Fruit fly (Drosophila melanogaster) whole organism, embryonic: ENCODE measurements around the gene CG15528.
A peak's percentile ranks its signal among the peaks of the same experiment; 100 is the strongest.

Experiments used
- CG11560 ChIP-seq: fragments of 200-800 bp; sonication (Bioruptor generic); IDR thresholded peaks from 3 replicates; pipeline ENCODE4 v1.3.6; 2022; ENCODE audit warnings: missing biosample characterization, missing genetic modification characterization
- CG11696 ChIP-seq: fragments of 200-800 bp; sonication (Bioruptor generic); IDR thresholded peaks from 2 replicates; pipeline ENCODE4 v1.3.6; 2022; ENCODE audit warnings: missing biosample characterization, missing genetic modification characterization
- CG13123 ChIP-seq: fragments of 200-800 bp; sonication (Bioruptor generic); optimal IDR thresholded peaks from 2 replicates; lab custom pipeline; 2016; ENCODE audit warnings: missing biosample characterization, missing genetic modification characterization
- CG1647 ChIP-seq: fragments of 200-800 bp; sonication (Bioruptor generic); optimal IDR thresholded peaks from 3 replicates; lab custom pipeline; 2016; ENCODE audit warnings: missing biosample characterization, missing genetic modification characterization
- CG18262 ChIP-seq: fragments of 200-800 bp; optimal IDR thresholded peaks from 3 replicates; lab custom pipeline; 2019; ENCODE audit warnings: missing biosample characterization, mild to moderate bottlenecking, missing genetic modification characterization, moderate library complexity
- CG18599 ChIP-seq: fragments of 200-800 bp; sonication (Bioruptor generic); optimal IDR thresholded peaks from 3 replicates; lab custom pipeline; 2017; ENCODE audit warnings: missing biosample characterization, missing genetic modification characterization, mild to moderate bottlenecking, moderate library complexity, missing genetic modification reagents
- CG2120 ChIP-seq: fragments of 200-800 bp; sonication (Bioruptor generic); optimal IDR thresholded peaks from 3 replicates; lab custom pipeline; 2016; ENCODE audit warnings: missing biosample characterization, missing genetic modification characterization
- CG30431 ChIP-seq: fragments of 200-800 bp; sonication (Bioruptor generic); optimal IDR thresholded peaks from 2 replicates; lab custom pipeline; 2017; ENCODE audit warnings: missing biosample characterization, missing genetic modification characterization
- CG34376 ChIP-seq: fragments of 200-800 bp; sonication (Bioruptor generic); optimal IDR thresholded peaks from 2 replicates; lab custom pipeline; 2018; ENCODE audit warnings: missing biosample characterization, mild to moderate bottlenecking, missing genetic modification characterization
- CG4404 ChIP-seq: fragments of 200-800 bp; sonication (Bioruptor generic); IDR thresholded peaks from 2 replicates; pipeline ENCODE4 v1.3.6; 2022; ENCODE audit warnings: missing biosample characterization, missing genetic modification characterization
- CG5180 ChIP-seq: fragments of 200-800 bp; sonication (Bioruptor generic); optimal IDR thresholded peaks from 3 replicates; lab custom pipeline; 2017; ENCODE audit warnings: missing biosample characterization, missing genetic modification characterization, mild to moderate bottlenecking, moderate library complexity, missing genetic modification reagents
- CG5953 ChIP-seq: fragments of 200-800 bp; sonication (Bioruptor generic); IDR thresholded peaks from 2 replicates; pipeline ENCODE4 v1.3.6; 2022; ENCODE audit warnings: missing biosample characterization, missing genetic modification characterization
- CG6813 ChIP-seq: fragments of 200-800 bp; sonication (Bioruptor generic); optimal IDR thresholded peaks from 2 replicates; lab custom pipeline; 2017; ENCODE audit warnings: missing biosample characterization, missing genetic modification characterization, mild to moderate bottlenecking, moderate library complexity, missing genetic modification reagents
- CG6854 ChIP-seq: fragments of 200-800 bp; sonication (Bioruptor generic); optimal IDR thresholded peaks from 3 replicates; lab custom pipeline; 2017; ENCODE audit warnings: missing biosample characterization, mild to moderate bottlenecking, missing genetic modification characterization
- CG8281 ChIP-seq: fragments of 200-800 bp; sonication (Bioruptor generic); optimal IDR thresholded peaks from 2 replicates; lab custom pipeline; 2018; ENCODE audit warnings: missing biosample characterization, mild to moderate bottlenecking, missing genetic modification characterization, moderate library complexity
- CG9876 ChIP-seq: fragments of 200-800 bp; sonication (Bioruptor generic); optimal IDR thresholded peaks from 2 replicates; lab custom pipeline; 2016; ENCODE audit warnings: missing biosample characterization, missing genetic modification characterization
- CHES-1-like ChIP-seq: fragments of 200-800 bp; sonication (Bioruptor generic); optimal IDR thresholded peaks from 2 replicates; lab custom pipeline; 2016; ENCODE audit warnings: missing biosample characterization, missing genetic modification characterization
- CTCF ChIP-seq: fragments of 200-800 bp; sonication (Bioruptor generic); optimal IDR thresholded peaks from 2 replicates; lab custom pipeline; 2017; ENCODE audit warnings: missing biosample characterization, mild to moderate bottlenecking, missing genetic modification characterization, moderate library complexity
- D ChIP-seq, 2 experiments: fragments of 200-800 bp in 1 of 2; fragments of >200 bp in 1 of 2; sonication (Bioruptor generic) in 1 of 2; optimal IDR thresholded peaks; 2 replicates in 1 of 2; 3 replicates in 1 of 2; lab custom pipeline; 2017; ENCODE audit warnings: mild to moderate bottlenecking in 1 of 2, missing biosample characterization in 1 of 2, missing genetic modification characterization in 1 of 2, missing genetic modification reagents in 1 of 2
- Eip74EF ChIP-seq, 2 experiments: fragments of 200-800 bp in 1 of 2; fragments of >200 bp in 1 of 2; sonication (Bioruptor generic) in 1 of 2; optimal IDR thresholded peaks; 2 replicates each; lab custom pipeline; 2017 to 2019; ENCODE audit warnings: missing biosample characterization in 2 of 2, missing genetic modification characterization in 2 of 2, mild to moderate bottlenecking in 1 of 2, moderate library complexity in 1 of 2
- Max ChIP-seq: fragments of 200-800 bp; sonication (Bioruptor generic); optimal IDR thresholded peaks from 2 replicates; lab custom pipeline; 2016; ENCODE audit warnings: missing biosample characterization, mild to moderate bottlenecking, missing genetic modification characterization
- Med ChIP-seq: fragments of 200-800 bp; sonication (Bioruptor generic); peaks from one replicate; lab custom pipeline; 2016; ENCODE audit warnings: missing biosample characterization, missing genetic modification characterization, mild to moderate bottlenecking, inconsistent platforms, moderate library complexity
- Ptx1 ChIP-seq: fragments of 200-800 bp; sonication (Bioruptor generic); IDR thresholded peaks from 2 replicates; pipeline ENCODE4 v1.3.6; 2022; ENCODE audit warnings: missing biosample characterization, missing genetic modification characterization
- Rfx ChIP-seq: fragments of 200-800 bp; sonication (Bioruptor generic); IDR thresholded peaks from 2 replicates; pipeline ENCODE4 v1.3.6; 2022; ENCODE audit warnings: missing biosample characterization, missing genetic modification characterization
- Sry-δ ChIP-seq: fragments of 200-800 bp; sonication (Bioruptor generic); optimal IDR thresholded peaks from 2 replicates; lab custom pipeline; 2016; ENCODE audit warnings: missing biosample characterization, missing genetic modification characterization
- YL-1 ChIP-seq: fragments of 200-800 bp; sonication (Bioruptor generic); optimal IDR thresholded peaks from 3 replicates; lab custom pipeline; 2017; ENCODE audit warnings: missing biosample characterization, mild to moderate bottlenecking, missing genetic modification characterization
- al ChIP-seq: fragments of 200-800 bp; sonication (Bioruptor generic); IDR thresholded peaks from 2 replicates; pipeline ENCODE4 v1.3.6; 2022; ENCODE audit warnings: missing biosample characterization, missing genetic modification characterization
- chn ChIP-seq: fragments of 200-800 bp; sonication (Bioruptor generic); optimal IDR thresholded peaks from 2 replicates; lab custom pipeline; 2016; ENCODE audit warnings: missing biosample characterization, missing genetic modification characterization
- danr ChIP-seq: fragments of 200-800 bp; sonication (Bioruptor generic); IDR thresholded peaks from 2 replicates; pipeline ENCODE4 v1.3.6; 2022; ENCODE audit warnings: missing biosample characterization, missing genetic modification characterization
- dati ChIP-seq: fragments of 200-800 bp; sonication (Bioruptor generic); IDR thresholded peaks from 2 replicates; pipeline ENCODE4 v1.3.6; 2022; ENCODE audit warnings: missing biosample characterization, missing genetic modification characterization
- eve ChIP-seq, 2 experiments: fragments of >200 bp; optimal IDR thresholded peaks; 2 replicates each; lab custom pipeline; 2017; ENCODE audit warnings: missing biosample characterization in 2 of 2, missing genetic modification characterization in 2 of 2
- fd102C ChIP-seq: fragments of 200-800 bp; sonication (Bioruptor generic); optimal IDR thresholded peaks from 2 replicates; lab custom pipeline; 2018; ENCODE audit warnings: missing biosample characterization, mild to moderate bottlenecking, missing genetic modification characterization, moderate library complexity
- gem ChIP-seq: fragments of 200-800 bp; sonication (Bioruptor generic); optimal IDR thresholded peaks from 2 replicates; lab custom pipeline; 2019; ENCODE audit warnings: missing biosample characterization, mild to moderate bottlenecking, missing genetic modification characterization, moderate library complexity
- grau ChIP-seq: fragments of 200-800 bp; optimal IDR thresholded peaks from 3 replicates; lab custom pipeline; 2019; ENCODE audit warnings: missing biosample characterization, mild to moderate bottlenecking, missing genetic modification characterization, moderate library complexity
- h ChIP-seq: fragments of >200 bp; optimal IDR thresholded peaks from 2 replicates; lab custom pipeline; 2017
- ham ChIP-seq: fragments of 200-800 bp; sonication (Bioruptor generic); IDR thresholded peaks from 2 replicates; pipeline ENCODE4 v1.3.6; 2022; ENCODE audit warnings: missing biosample characterization, missing genetic modification characterization
- ken ChIP-seq: fragments of 200-800 bp; sonication (Bioruptor generic); IDR thresholded peaks from 3 replicates; pipeline ENCODE4 v1.3.6; 2022; ENCODE audit warnings: missing biosample characterization, missing genetic modification characterization
- lbe ChIP-seq: fragments of 200-800 bp; sonication (Bioruptor generic); optimal IDR thresholded peaks from 2 replicates; lab custom pipeline; 2016; ENCODE audit warnings: missing biosample characterization, mild to moderate bottlenecking, missing genetic modification characterization
- lmd ChIP-seq: fragments of 200-800 bp; sonication (Bioruptor generic); IDR thresholded peaks from 2 replicates; pipeline ENCODE4 v1.3.6; 2022; ENCODE audit warnings: missing biosample characterization, missing genetic modification characterization
- maf-S ChIP-seq: fragments of 200-800 bp; sonication (Bioruptor generic); optimal IDR thresholded peaks from 2 replicates; lab custom pipeline; 2016; ENCODE audit warnings: missing biosample characterization, missing genetic modification characterization
- org-1 ChIP-seq: fragments of 200-800 bp; sonication (Bioruptor generic); optimal IDR thresholded peaks from 2 replicates; lab custom pipeline; 2017; ENCODE audit warnings: missing biosample characterization, missing genetic modification characterization
- pita ChIP-seq: fragments of 200-800 bp; sonication (Bioruptor generic); optimal IDR thresholded peaks from 2 replicates; lab custom pipeline; 2017; ENCODE audit warnings: missing biosample characterization, mild to moderate bottlenecking, missing genetic modification characterization
- ranshi ChIP-seq: fragments of 200-800 bp; sonication (Bioruptor generic); IDR thresholded peaks from 2 replicates; pipeline ENCODE4 v1.3.6; 2022; ENCODE audit warnings: missing biosample characterization, missing genetic modification characterization
- scrt ChIP-seq: fragments of 200-800 bp; sonication (Bioruptor generic); optimal IDR thresholded peaks from 2 replicates; lab custom pipeline; 2018; ENCODE audit warnings: missing biosample characterization, mild to moderate bottlenecking, missing genetic modification characterization, moderate library complexity
- sens ChIP-seq: fragments of 200-800 bp; sonication (Bioruptor generic); peaks from one replicate; lab custom pipeline; 2016; ENCODE audit warnings: missing biosample characterization, missing genetic modification characterization
- sens-2 ChIP-seq: fragments of 200-800 bp; sonication (Bioruptor generic); IDR thresholded peaks from 2 replicates; pipeline ENCODE4 v1.3.6; 2022; ENCODE audit warnings: missing biosample characterization, missing genetic modification characterization
- slbo ChIP-seq: fragments of 200-800 bp; sonication (Bioruptor generic); IDR thresholded peaks from 2 replicates; pipeline ENCODE4 v1.3.6; 2022; ENCODE audit warnings: missing biosample characterization, missing genetic modification characterization
- sr ChIP-seq: fragments of 200-800 bp; sonication (Bioruptor generic); IDR thresholded peaks from 3 replicates; pipeline ENCODE4 v1.3.6; 2022; ENCODE audit warnings: missing biosample characterization, missing genetic modification characterization
- tap ChIP-seq: fragments of 200-800 bp; optimal IDR thresholded peaks from 3 replicates; lab custom pipeline; 2019; ENCODE audit warnings: missing biosample characterization, mild to moderate bottlenecking, missing genetic modification characterization, moderate library complexity
- tll ChIP-seq, 2 experiments: fragments of 200-800 bp in 1 of 2; fragments of >200 bp in 1 of 2; sonication (Bioruptor generic) in 1 of 2; optimal IDR thresholded peaks; 2 replicates each; lab custom pipeline; 2017 to 2019; ENCODE audit warnings: missing biosample characterization in 2 of 2, missing genetic modification characterization in 2 of 2, mild to moderate bottlenecking in 1 of 2, moderate library complexity in 1 of 2
- toy ChIP-seq: fragments of 200-800 bp; sonication (Bioruptor generic); IDR thresholded peaks from 2 replicates; pipeline ENCODE4 v1.3.6; 2022; ENCODE audit warnings: missing biosample characterization, missing genetic modification characterization

CG15528 gene

dm6 chr3R:30061980-30062379, 10.1 kb upstream of the CG15528 start:
- no peak for TF ChIP-seq tap (tag; lab: Kevin White, UChicago)
- TF ChIP-seq CG34376 (GFP tag; lab: Kevin White, UChicago), result peak; percentile 24
- TF ChIP-seq sens (GFP tag; lab: Kevin White, UChicago), result peak; percentile 16
- TF ChIP-seq CG1647 (GFP tag; lab: Kevin White, UChicago), result no peak
- no peak for TF ChIP-seq eve (GFP tag; optimal IDR thresholded peaks at IDR 0.05; lab: Kevin White, UChicago)
- TF ChIP-seq chn (GFP tag; lab: Kevin White, UChicago), result no peak
- peak in 1 of 2 experiments; percentile 4 for TF ChIP-seq Eip74EF (GFP tag; optimal IDR thresholded peaks at IDR 0.05; lab: Kevin White, UChicago)
- TF ChIP-seq CTCF (GFP tag; lab: Kevin White, UChicago), result no peak
- no peak for TF ChIP-seq ken (GFP tag; lab: Robert Waterston, UW)
- no peak for TF ChIP-seq CHES-1-like (GFP tag; lab: Kevin White, UChicago)
- TF ChIP-seq scrt, result no peak
- TF ChIP-seq lmd (GFP tag; lab: Robert Waterston, UW), result no peak
- no peak for TF ChIP-seq al
- no peak for TF ChIP-seq CG11560
- TF ChIP-seq pita, result no peak
- no peak for TF ChIP-seq CG13123
- no peak for TF ChIP-seq Sry-δ (GFP tag; lab: Kevin White, UChicago)
- peak; percentile 28 for TF ChIP-seq CG5180 (GFP tag; lab: Kevin White, UChicago)
- no peak for TF ChIP-seq CG4404 (GFP tag; lab: Robert Waterston, UW)
- TF ChIP-seq danr (GFP tag; lab: Robert Waterston, UW), result no peak
- TF ChIP-seq slbo, result no peak
- no peak for TF ChIP-seq CG18262
- no peak for TF ChIP-seq grau
- TF ChIP-seq YL-1, result no peak
- peak; percentile 73 for TF ChIP-seq Med (GFP tag; lab: Kevin White, UChicago)
- TF ChIP-seq CG18599 (GFP tag; lab: Kevin White, UChicago), result no peak
- TF ChIP-seq gem (tag; lab: Kevin White, UChicago), result no peak
- peak; percentile 50 for TF ChIP-seq CG6813 (GFP tag; lab: Kevin White, UChicago)
- no peak for TF ChIP-seq sr (GFP tag; lab: Robert Waterston, UW)
- TF ChIP-seq CG5953 (GFP tag; lab: Robert Waterston, UW), result no peak
- TF ChIP-seq ranshi (GFP tag; lab: Robert Waterston, UW), result no peak
- no peak for TF ChIP-seq h (lab: Kevin White, UChicago)
- no peak for TF ChIP-seq CG6854 (GFP tag; lab: Kevin White, UChicago)
- TF ChIP-seq CG9876 (GFP tag; lab: Kevin White, UChicago), result no peak
- TF ChIP-seq CG30431 (GFP tag; lab: Kevin White, UChicago), result no peak
- TF ChIP-seq toy (GFP tag; lab: Robert Waterston, UW), result no peak
- TF ChIP-seq Ptx1, result no peak
- TF ChIP-seq CG2120 (GFP tag; lab: Kevin White, UChicago), result no peak
- TF ChIP-seq CG8281 (tag; lab: Kevin White, UChicago), result no peak
- TF ChIP-seq Rfx (GFP tag; lab: Robert Waterston, UW), result no peak
- no peak for TF ChIP-seq maf-S (GFP tag; lab: Kevin White, UChicago)
- TF ChIP-seq org-1 (GFP tag; lab: Kevin White, UChicago), result no peak
- no peak for TF ChIP-seq tll (GFP tag; optimal IDR thresholded peaks at IDR 0.05; lab: Kevin White, UChicago)
- TF ChIP-seq fd102C, result no peak
- TF ChIP-seq dati (GFP tag; lab: Robert Waterston, UW), result no peak
- TF ChIP-seq D (optimal IDR thresholded peaks at IDR 0.05; lab: Kevin White, UChicago), result no peak
- no peak for TF ChIP-seq D (GFP tag; optimal IDR thresholded peaks at IDR 0.05; lab: Kevin White, UChicago)
- no peak for TF ChIP-seq lbe (GFP tag; lab: Kevin White, UChicago)
- TF ChIP-seq ham (GFP tag; lab: Robert Waterston, UW), result no peak
- TF ChIP-seq CG11696 (GFP tag; lab: Robert Waterston, UW), result no peak
- TF ChIP-seq Max (GFP tag; lab: Kevin White, UChicago), result no peak
- TF ChIP-seq sens-2, result 0 out of 2 replicates have a peak, but pooled peaks have one; percentile 31
